Worm (Caenorhabditis elegans): ENCODE measurements around the gene nhr-126.

The nhr-126 gene

ce11 chrV:2242630-2243029, 13.7 kb downstream of the nhr-126 start, which contains the start of gene cyp-33C3:
Gene cyp-33C3, plus strand, starts transcription at chrV:2242778.
- no peak for TF ChIP-seq sem-2 (GFP tag; optimal IDR thresholded peaks at IDR 0.05)
- TF ChIP-seq M03D4.4 (tag; optimal IDR thresholded peaks at IDR 0.05): no peak
- no peak for TF ChIP-seq lin-32 (GFP tag; optimal IDR thresholded peaks at IDR 0.05)
- TF ChIP-seq mep-1 (tag; optimal IDR thresholded peaks at IDR 0.05): no peak
- no peak for TF ChIP-seq sptf-1 (tag; optimal IDR thresholded peaks at IDR 0.05)
- no peak for TF ChIP-seq unc-39 (tag; optimal IDR thresholded peaks at IDR 0.05)
- no peak for TF ChIP-seq snpc-4 (tag; optimal IDR thresholded peaks at IDR 0.05)
- TF ChIP-seq flh-1 (GFP tag; optimal IDR thresholded peaks at IDR 0.05): no peak

ce11 chrV:2244751-2245150, 15.9 kb downstream of the nhr-126 start, which contains the start of gene cyp-33C5:
Gene cyp-33C5, plus strand, starts transcription at chrV:2245004.
- no peak for TF ChIP-seq mab-5 (tag; optimal IDR thresholded peaks at IDR 0.05)
- no peak for TF ChIP-seq ham-2 (GFP tag; optimal IDR thresholded peaks at IDR 0.05)
- no peak for TF ChIP-seq zip-8 (tag; optimal IDR thresholded peaks at IDR 0.05)
- TF ChIP-seq sptf-1 (tag; optimal IDR thresholded peaks at IDR 0.05): no peak
- no peak for TF ChIP-seq sem-2 (GFP tag; optimal IDR thresholded peaks at IDR 0.05)
- TF ChIP-seq blmp-1 (tag; optimal IDR thresholded peaks at IDR 0.05): no peak
- TF ChIP-seq elt-1 (tag; optimal IDR thresholded peaks at IDR 0.05; ENCODE audit: borderline replicate concordance, insufficient read depth): no peak
- TF ChIP-seq M03D4.4 (tag; optimal IDR thresholded peaks at IDR 0.05): no peak
- TF ChIP-seq nhr-76 (tag; optimal IDR thresholded peaks at IDR 0.05): no peak
- no peak for TF ChIP-seq elt-3 (tag; optimal IDR thresholded peaks at IDR 0.05)
- no peak for TF ChIP-seq mep-1 (tag; optimal IDR thresholded peaks at IDR 0.05)
- no peak for TF ChIP-seq unc-39 (tag; optimal IDR thresholded peaks at IDR 0.05)
- no peak for TF ChIP-seq tbx-8 (GFP tag; optimal IDR thresholded peaks at IDR 0.05)
- no peak for TF ChIP-seq lin-13 (tag; optimal IDR thresholded peaks at IDR 0.05)
- no peak for TF ChIP-seq unc-120 (tag; optimal IDR thresholded peaks at IDR 0.05; ENCODE audit: poor library complexity, severe bottlenecking)
- no peak for TF ChIP-seq nhr-28 (tag; optimal IDR thresholded peaks at IDR 0.05)
- TF ChIP-seq cnd-1 (tag; optimal IDR thresholded peaks at IDR 0.05): no peak
- TF ChIP-seq snpc-4 (tag; optimal IDR thresholded peaks at IDR 0.05): no peak
- TF ChIP-seq flh-1 (GFP tag; optimal IDR thresholded peaks at IDR 0.05): no peak

ce11 chrV:2249310-2249709, 20.4 kb downstream of the nhr-126 start, which contains the start of gene cyp-33C6:
Gene cyp-33C6, minus strand, starts transcription at chrV:2249410.
- no peak for TF ChIP-seq bed-3 (GFP tag; optimal IDR thresholded peaks at IDR 0.05)
- no peak for TF ChIP-seq mab-5 (tag; optimal IDR thresholded peaks at IDR 0.05)
- TF ChIP-seq unc-120 (tag; optimal IDR thresholded peaks at IDR 0.05; ENCODE audit: poor library complexity, severe bottlenecking): no peak
- no peak for TF ChIP-seq sem-2 (GFP tag; optimal IDR thresholded peaks at IDR 0.05)
- no peak for TF ChIP-seq flh-1 (GFP tag; optimal IDR thresholded peaks at IDR 0.05)
- TF ChIP-seq blmp-1 (tag; optimal IDR thresholded peaks at IDR 0.05): no peak
- no peak for TF ChIP-seq hlh-1 (tag; optimal IDR thresholded peaks at IDR 0.05)
- TF ChIP-seq ceh-39 (tag; optimal IDR thresholded peaks at IDR 0.05): no peak
- no peak for TF ChIP-seq nhr-237 (tag; optimal IDR thresholded peaks at IDR 0.05)
- no peak for TF ChIP-seq nhr-2 (tag; optimal IDR thresholded peaks at IDR 0.05)
- no peak for TF ChIP-seq ces-1 (GFP tag; optimal IDR thresholded peaks at IDR 0.05)
- TF ChIP-seq nhr-76 (tag; optimal IDR thresholded peaks at IDR 0.05): no peak
- TF ChIP-seq nhr-12 (tag; optimal IDR thresholded peaks at IDR 0.05): no peak
- no peak for TF ChIP-seq drap-1 (GFP tag; optimal IDR thresholded peaks at IDR 0.05)
- TF ChIP-seq nhr-28 (tag; optimal IDR thresholded peaks at IDR 0.05): no peak
- no peak for TF ChIP-seq tbx-8 (GFP tag; optimal IDR thresholded peaks at IDR 0.05)
- TF ChIP-seq mep-1 (tag; optimal IDR thresholded peaks at IDR 0.05): no peak
- no peak for TF ChIP-seq lin-32 (GFP tag; optimal IDR thresholded peaks at IDR 0.05)
- TF ChIP-seq lsy-2 (tag; optimal IDR thresholded peaks at IDR 0.05): no peak

- TF ChIP-seq nhr-28 (tag; optimal IDR thresholded peaks at IDR 0.05): no peak
- no peak for TF ChIP-seq hlh-1 (tag; optimal IDR thresholded peaks at IDR 0.05)
- no peak for TF ChIP-seq lin-13 (tag; optimal IDR thresholded peaks at IDR 0.05)
- TF ChIP-seq flh-1 (GFP tag; optimal IDR thresholded peaks at IDR 0.05): no peak
- TF ChIP-seq mls-2 (tag; optimal IDR thresholded peaks at IDR 0.05): no peak
Measured at ce11 chrV:2250126-2250590, 21.3 kb downstream of the nhr-126 start, which contains the start of gene cyp-33C7. Gene cyp-33C7, plus strand, starts transcription at chrV:2250540.

ce11 chrV:2251774-2252173, 22.9 kb downstream of the nhr-126 start:
- TF ChIP-seq elt-3 (tag; optimal IDR thresholded peaks at IDR 0.05): no peak
- TF ChIP-seq zip-8 (tag; optimal IDR thresholded peaks at IDR 0.05): no peak
- no peak for TF ChIP-seq unc-39 (tag; optimal IDR thresholded peaks at IDR 0.05)
- no peak for TF ChIP-seq unc-120 (tag; optimal IDR thresholded peaks at IDR 0.05; ENCODE audit: poor library complexity, severe bottlenecking)
- TF ChIP-seq hlh-1 (tag; optimal IDR thresholded peaks at IDR 0.05): no peak
